Fruit fly (Drosophila melanogaster): ENCODE data around the gene Tm1.
A peak's percentile ranks its signal among the peaks of the same experiment; 100 is the strongest.

The Tm1 gene

dm6 chr3R:15287763-15288162 lies 9.7 kb downstream of the Tm1 start:
- TF ChIP-seq Rel (GFP tag; optimal IDR thresholded peaks at IDR 0.05) (no peak), Rel (tag; optimal IDR thresholded peaks at IDR 0.05) (peak; percentile 39), Dif (GFP tag; optimal IDR thresholded peaks at IDR 0.05; ENCODE audit: partially characterized antibody) (peak; percentile 86), HLH106 (tag; optimal IDR thresholded peaks at IDR 0.05) (peak; percentile 30), foxo (GFP tag; optimal IDR thresholded peaks at IDR 0.05) (peak in 1 of 2 experiments; percentile 14), h (GFP tag; optimal IDR thresholded peaks at IDR 0.05) (peak; percentile 5), dl (GFP tag; optimal IDR thresholded peaks at IDR 0.05; ENCODE audit: insufficient read depth in 1 of 2, partially characterized antibody in 2 of 2) (peak; percentile 68 to 71), rgr (GFP tag; optimal IDR thresholded peaks at IDR 0.05) (peak; percentile 36), Myc (optimal IDR thresholded peaks at IDR 0.05) (peak; percentile 73), sv (GFP tag; optimal IDR thresholded peaks at IDR 0.05) (no peak), Hnf4 (GFP tag; optimal IDR thresholded peaks at IDR 0.05) (no peak), Vsx2 (GFP tag; optimal IDR thresholded peaks at IDR 0.05; ENCODE audit: partially characterized antibody) (peak; percentile 76), pan (optimal IDR thresholded peaks at IDR 0.05) (no peak)

DNA sequence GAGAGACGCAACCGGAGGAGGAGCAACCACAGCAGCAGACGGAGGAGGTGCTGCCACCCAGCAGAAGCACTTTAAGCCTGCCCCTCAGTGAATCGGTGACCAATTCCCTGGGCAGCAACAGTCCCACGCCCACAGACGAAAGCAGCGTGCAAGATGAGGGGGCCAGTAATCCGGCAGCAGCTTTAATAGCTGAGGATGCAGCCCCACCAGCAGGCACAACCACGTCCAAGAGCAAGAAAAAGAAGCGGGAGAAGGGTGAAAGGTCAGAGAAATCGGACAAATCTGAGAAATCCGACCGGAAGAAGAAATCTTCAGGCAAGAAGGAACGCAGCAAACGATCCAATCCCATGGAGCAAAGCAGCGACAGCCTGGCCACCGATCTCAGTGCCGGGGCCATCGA lies 10.8 kb downstream of the Tm1 start:
- TF ChIP-seq Vsx2 (GFP tag; optimal IDR thresholded peaks at IDR 0.05; ENCODE audit: partially characterized antibody) (no peak), brk (GFP tag; optimal IDR thresholded peaks at IDR 0.05) (no peak), OdsH (GFP tag; optimal IDR thresholded peaks at IDR 0.05) (no peak), Abd-B (GFP tag; optimal IDR thresholded peaks at IDR 0.05) (no peak), psq (GFP tag; optimal IDR thresholded peaks at IDR 0.05) (no peak), Hr83 (GFP tag; optimal IDR thresholded peaks at IDR 0.05; ENCODE audit: poor library complexity, severe bottlenecking) (no peak), dsf (GFP tag; optimal IDR thresholded peaks at IDR 0.05; ENCODE audit: borderline replicate concordance) (no peak), Dif (GFP tag; optimal IDR thresholded peaks at IDR 0.05; ENCODE audit: partially characterized antibody) (no peak), Mio (GFP tag; optimal IDR thresholded peaks at IDR 0.05) (no peak), Hr78 (GFP tag; optimal IDR thresholded peaks at IDR 0.05) (no peak), ey (GFP tag; optimal IDR thresholded peaks at IDR 0.05) (no peak), CG32264 (GFP tag; optimal IDR thresholded peaks at IDR 0.05) (no peak), pan (optimal IDR thresholded peaks at IDR 0.05) (no peak), fru (GFP tag; optimal IDR thresholded peaks at IDR 0.05) (no peak), foxo (GFP tag; optimal IDR thresholded peaks at IDR 0.05) (no peak), lola (GFP tag; optimal IDR thresholded peaks at IDR 0.05) (no peak)

DNA sequence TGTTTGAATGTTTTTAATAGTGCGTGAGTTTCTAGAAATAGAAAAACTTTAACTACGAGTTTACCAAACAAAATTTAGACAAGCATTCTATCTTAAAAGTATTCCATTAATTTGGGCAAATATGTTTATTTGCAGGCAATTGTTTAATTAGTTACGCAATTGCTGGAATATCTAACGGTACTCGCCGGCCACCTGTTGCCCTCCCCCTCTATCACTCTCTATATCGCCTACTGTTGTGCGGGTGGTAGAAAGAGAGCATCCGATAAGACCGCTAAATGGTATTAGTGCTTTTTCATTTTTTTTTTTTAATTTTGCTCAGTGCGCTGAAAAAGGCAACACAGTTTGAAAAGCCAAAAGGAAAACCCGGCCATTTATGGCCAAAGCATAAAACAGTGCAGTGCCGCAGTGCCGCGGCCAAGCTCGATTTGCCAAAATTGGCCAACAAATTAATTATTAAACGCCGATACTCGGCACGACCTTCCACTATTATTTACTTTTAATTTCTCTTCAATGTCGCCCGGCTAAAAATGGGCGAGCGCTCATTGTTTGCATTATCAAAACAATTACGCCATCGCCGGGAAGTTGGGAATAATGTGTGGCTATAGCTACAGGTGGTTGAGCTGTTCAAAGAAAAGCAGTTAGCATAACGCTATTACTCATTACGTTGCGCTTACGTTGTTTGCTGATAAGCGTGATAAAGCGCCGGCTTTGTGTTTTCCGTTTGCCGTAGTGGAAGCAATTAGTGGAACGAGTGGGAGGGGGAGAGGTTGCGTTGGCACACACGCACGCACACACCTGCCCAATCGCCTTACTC lies 12.0 kb downstream of the Tm1 start:
- TF ChIP-seq dsf (GFP tag; optimal IDR thresholded peaks at IDR 0.05; ENCODE audit: borderline replicate concordance) (no peak), woc (GFP tag; optimal IDR thresholded peaks at IDR 0.05) (no peak), Sp1 (GFP tag; optimal IDR thresholded peaks at IDR 0.05) (no peak), rgr (GFP tag; optimal IDR thresholded peaks at IDR 0.05) (no peak), h (GFP tag; optimal IDR thresholded peaks at IDR 0.05) (no peak), ey (GFP tag; optimal IDR thresholded peaks at IDR 0.05) (no peak), usp (GFP tag; optimal IDR thresholded peaks at IDR 0.05) (no peak), Abd-B (GFP tag; optimal IDR thresholded peaks at IDR 0.05) (no peak), Hnf4 (GFP tag; optimal IDR thresholded peaks at IDR 0.05) (no peak), jim (GFP tag; optimal IDR thresholded peaks at IDR 0.05) (no peak), brk (GFP tag; optimal IDR thresholded peaks at IDR 0.05) (no peak), Myc (optimal IDR thresholded peaks at IDR 0.05) (no peak), Rel (GFP tag; optimal IDR thresholded peaks at IDR 0.05) (no peak), Rel (tag; optimal IDR thresholded peaks at IDR 0.05) (no peak), Dfd (GFP tag; optimal IDR thresholded peaks at IDR 0.05) (no peak), Dif (GFP tag; optimal IDR thresholded peaks at IDR 0.05; ENCODE audit: partially characterized antibody) (no peak), lola (GFP tag; optimal IDR thresholded peaks at IDR 0.05) (no peak), pan (optimal IDR thresholded peaks at IDR 0.05) (no peak), foxo (GFP tag; optimal IDR thresholded peaks at IDR 0.05) (no peak)

dm6 chr3R:15290642-15291118 lies 12.7 kb downstream of the Tm1 start, which contains the start of gene CG45218:
Gene CG45218, minus strand, starts transcription at chr3R:15290799.
- TF ChIP-seq Hnf4 (GFP tag; optimal IDR thresholded peaks at IDR 0.05) (no peak), dl (GFP tag; optimal IDR thresholded peaks at IDR 0.05; ENCODE audit: insufficient read depth in 1 of 2, partially characterized antibody in 2 of 2) (peak in 1 of 2 experiments; percentile 7), Vsx2 (GFP tag; optimal IDR thresholded peaks at IDR 0.05; ENCODE audit: partially characterized antibody) (peak; percentile 21), h (GFP tag; optimal IDR thresholded peaks at IDR 0.05) (peak; percentile 68), CG9705 (GFP tag; optimal IDR thresholded peaks at IDR 0.05) (no peak), dmrt93B (GFP tag; optimal IDR thresholded peaks at IDR 0.05) (no peak), Hr83 (GFP tag; optimal IDR thresholded peaks at IDR 0.05; ENCODE audit: poor library complexity, severe bottlenecking) (peak; percentile 78), N (GFP tag; optimal IDR thresholded peaks at IDR 0.05) (peak; percentile 45), Rel (GFP tag; optimal IDR thresholded peaks at IDR 0.05) (no peak), Rel (tag; optimal IDR thresholded peaks at IDR 0.05) (no peak), tai (GFP tag; optimal IDR thresholded peaks at IDR 0.05) (no peak), CrebA (GFP tag; optimal IDR thresholded peaks at IDR 0.05; ENCODE audit: borderline replicate concordance) (no peak), Dif (GFP tag; optimal IDR thresholded peaks at IDR 0.05; ENCODE audit: partially characterized antibody) (peak; percentile 68), pan (optimal IDR thresholded peaks at IDR 0.05) (no peak), usp (GFP tag; optimal IDR thresholded peaks at IDR 0.05) (no peak), rgr (GFP tag; optimal IDR thresholded peaks at IDR 0.05) (no peak), foxo (GFP tag; optimal IDR thresholded peaks at IDR 0.05) (peak in 1 of 2 experiments; percentile 23), brk (GFP tag; optimal IDR thresholded peaks at IDR 0.05) (no peak), sage (GFP tag; optimal IDR thresholded peaks at IDR 0.05) (no peak), br (GFP tag; optimal IDR thresholded peaks at IDR 0.05) (peak; percentile 46), OdsH (GFP tag; optimal IDR thresholded peaks at IDR 0.05) (peak; percentile 19), woc (GFP tag; optimal IDR thresholded peaks at IDR 0.05) (no peak), Abd-B (GFP tag; optimal IDR thresholded peaks at IDR 0.05) (no peak), Jra (GFP tag; optimal IDR thresholded peaks at IDR 0.05) (peak; percentile 55)

Data from whole organism, wandering third instar larva.